Fruit fly (Drosophila melanogaster) whole organism, embryonic: Measurements from ENCODE around the gene CG34303.

Source experiments
- CG10267 ChIP-seq: fragments of 200-800 bp; sonication (Bioruptor generic); optimal IDR thresholded peaks from 2 replicates; lab custom pipeline; 2018; ENCODE audit warnings: missing biosample characterization, mild to moderate bottlenecking, missing genetic modification characterization, moderate library complexity
- CG11504 ChIP-seq: fragments of 200-800 bp; sonication (Bioruptor generic); optimal IDR thresholded peaks from 3 replicates; lab custom pipeline; 2019; ENCODE audit warnings: missing biosample characterization, mild to moderate bottlenecking, missing genetic modification characterization, moderate library complexity
- CG12391 ChIP-seq: fragments of 200-800 bp; sonication (Bioruptor generic); optimal IDR thresholded peaks from 3 replicates; lab custom pipeline; 2018; ENCODE audit warnings: missing biosample characterization, mild to moderate bottlenecking, missing genetic modification characterization, moderate library complexity
- CG12744 ChIP-seq: fragments of 200-800 bp; sonication (Bioruptor generic); optimal IDR thresholded peaks from 2 replicates; lab custom pipeline; 2016; ENCODE audit warnings: missing biosample characterization, missing genetic modification characterization
- CG13296 ChIP-seq: fragments of 200-800 bp; sonication (Bioruptor generic); optimal IDR thresholded peaks from 3 replicates; lab custom pipeline; 2018; ENCODE audit warnings: missing biosample characterization, mild to moderate bottlenecking, missing genetic modification characterization
- CG14441 ChIP-seq: fragments of 200-800 bp; sonication (Bioruptor generic); IDR thresholded peaks from 2 replicates; pipeline ENCODE4 v1.3.6; 2022; ENCODE audit warnings: missing biosample characterization, missing genetic modification characterization
- CG15269 ChIP-seq: fragments of 200-800 bp; sonication (Bioruptor generic); optimal IDR thresholded peaks from 2 replicates; lab custom pipeline; 2018; ENCODE audit warnings: missing biosample characterization, mild to moderate bottlenecking, missing genetic modification characterization, moderate library complexity
- CG16779 ChIP-seq: fragments of 200-800 bp; sonication (Bioruptor generic); IDR thresholded peaks from 2 replicates; pipeline ENCODE4 v1.3.6; 2022; ENCODE audit warnings: missing biosample characterization, missing genetic modification characterization
- CG16813 ChIP-seq: fragments of 200-800 bp; sonication (Bioruptor generic); IDR thresholded peaks from 3 replicates; pipeline ENCODE4 v1.3.6; 2022; ENCODE audit warnings: missing biosample characterization, missing genetic modification characterization; ENCODE audit not compliant: partially characterized antibody
- CG17359 ChIP-seq: fragments of 200-800 bp; sonication (Bioruptor generic); optimal IDR thresholded peaks from 3 replicates; lab custom pipeline; 2018; ENCODE audit warnings: missing biosample characterization, mild to moderate bottlenecking, missing genetic modification characterization, moderate library complexity
- CG18262 ChIP-seq: fragments of 200-800 bp; optimal IDR thresholded peaks from 3 replicates; lab custom pipeline; 2019; ENCODE audit warnings: missing biosample characterization, mild to moderate bottlenecking, missing genetic modification characterization, moderate library complexity
- CG18476 ChIP-seq: fragments of 200-800 bp; sonication (Bioruptor generic); optimal IDR thresholded peaks from 2 replicates; lab custom pipeline; 2016; ENCODE audit warnings: missing biosample characterization, mild to moderate bottlenecking, missing genetic modification characterization
- CG2120 ChIP-seq: fragments of 200-800 bp; sonication (Bioruptor generic); optimal IDR thresholded peaks from 3 replicates; lab custom pipeline; 2016; ENCODE audit warnings: missing biosample characterization, missing genetic modification characterization
- CG2678 ChIP-seq: fragments of 200-800 bp; sonication (Bioruptor generic); optimal IDR thresholded peaks from 3 replicates; lab custom pipeline; 2019; ENCODE audit warnings: missing biosample characterization, mild to moderate bottlenecking, missing genetic modification characterization, moderate library complexity
- CG30403 ChIP-seq: fragments of 200-800 bp; sonication (Bioruptor generic); optimal IDR thresholded peaks from 3 replicates; lab custom pipeline; 2016; ENCODE audit warnings: missing biosample characterization, missing genetic modification characterization
- CG5245 ChIP-seq: fragments of 200-800 bp; sonication (Bioruptor generic); optimal IDR thresholded peaks from 3 replicates; lab custom pipeline; 2016; ENCODE audit warnings: missing biosample characterization, missing genetic modification characterization
- CG7556 ChIP-seq: fragments of 200-800 bp; sonication (Bioruptor generic); optimal IDR thresholded peaks from 2 replicates; lab custom pipeline; 2017; ENCODE audit warnings: missing biosample characterization, mild to moderate bottlenecking, missing genetic modification characterization
- CG7839 ChIP-seq: fragments of 200-800 bp; sonication (Bioruptor generic); optimal IDR thresholded peaks from 3 replicates; lab custom pipeline; 2018; ENCODE audit warnings: missing biosample characterization, mild to moderate bottlenecking, missing genetic modification characterization, moderate library complexity
- CG7928 ChIP-seq: fragments of 200-800 bp; sonication (Bioruptor generic); optimal IDR thresholded peaks from 2 replicates; lab custom pipeline; 2017; ENCODE audit warnings: missing biosample characterization, mild to moderate bottlenecking, missing genetic modification characterization
- CG8478 ChIP-seq: fragments of >200 bp; optimal IDR thresholded peaks from 2 replicates; lab custom pipeline; 2018
- CG9727 ChIP-seq: fragments of 200-800 bp; sonication (Bioruptor generic); optimal IDR thresholded peaks from 3 replicates; lab custom pipeline; 2017; ENCODE audit warnings: missing biosample characterization, mild to moderate bottlenecking, missing genetic modification characterization
- Dek ChIP-seq: fragments of 200-800 bp; sonication (Bioruptor generic); optimal IDR thresholded peaks from 3 replicates; lab custom pipeline; 2019; ENCODE audit warnings: missing biosample characterization, mild to moderate bottlenecking, missing genetic modification characterization, moderate library complexity
- Ets65A ChIP-seq: fragments of 200-800 bp; sonication (Bioruptor generic); peaks from one replicate; lab custom pipeline; 2016; ENCODE audit warnings: missing biosample characterization, missing genetic modification characterization
- Hmr ChIP-seq: fragments of 200-800 bp; sonication (Bioruptor generic); optimal IDR thresholded peaks from 3 replicates; lab custom pipeline; 2017; ENCODE audit warnings: mild to moderate bottlenecking, missing biosample characterization, missing genetic modification reagents, missing genetic modification characterization
- Hr3 ChIP-seq: fragments of 200-800 bp; sonication (Bioruptor generic); optimal IDR thresholded peaks from 3 replicates; lab custom pipeline; 2016; ENCODE audit warnings: missing biosample characterization, missing genetic modification characterization
- Meics ChIP-seq: fragments of 200-800 bp; sonication (Bioruptor generic); optimal IDR thresholded peaks from 2 replicates; lab custom pipeline; 2017; ENCODE audit warnings: missing biosample characterization, mild to moderate bottlenecking, missing genetic modification characterization
- PHDP ChIP-seq: fragments of 200-800 bp; sonication (Bioruptor generic); optimal IDR thresholded peaks from 3 replicates; lab custom pipeline; 2018; ENCODE audit warnings: missing biosample characterization, mild to moderate bottlenecking, missing genetic modification characterization, moderate library complexity
- Sox102F ChIP-seq: fragments of 200-800 bp; sonication (Bioruptor generic); optimal IDR thresholded peaks from 2 replicates; lab custom pipeline; 2018; ENCODE audit warnings: missing biosample characterization, mild to moderate bottlenecking, missing genetic modification characterization, moderate library complexity
- Ssrp ChIP-seq: fragments of 200-800 bp; sonication (Bioruptor generic); optimal IDR thresholded peaks from 2 replicates; lab custom pipeline; 2018; ENCODE audit warnings: missing biosample characterization, mild to moderate bottlenecking, missing genetic modification characterization, moderate library complexity
- Trl ChIP-seq, 3 experiments: fragments of >200 bp in 2 of 3; fragments of 200-800 bp in 1 of 3; sonication (Bioruptor generic) in 1 of 3; optimal IDR thresholded peaks; 2 replicates in 1 of 3; 3 replicates in 2 of 3; lab custom pipeline; 2016 to 2017; ENCODE audit warnings: missing biosample characterization in 1 of 3, missing genetic modification characterization in 1 of 3
- Xbp1 ChIP-seq: fragments of 200-800 bp; sonication (Bioruptor generic); optimal IDR thresholded peaks from 3 replicates; lab custom pipeline; 2016; ENCODE audit warnings: missing biosample characterization, mild to moderate bottlenecking, missing genetic modification characterization
- az2 ChIP-seq: fragments of 200-800 bp; sonication (Bioruptor generic); optimal IDR thresholded peaks from 3 replicates; lab custom pipeline; 2016; ENCODE audit warnings: missing biosample characterization, missing genetic modification characterization
- btn ChIP-seq: fragments of 200-800 bp; sonication (Bioruptor generic); optimal IDR thresholded peaks from 2 replicates; lab custom pipeline; 2016; ENCODE audit warnings: missing biosample characterization, missing genetic modification characterization
- chinmo ChIP-seq: fragments of 200-800 bp; sonication (Bioruptor generic); IDR thresholded peaks from 4 replicates; pipeline ENCODE4 v1.3.6; 2022; ENCODE audit warnings: missing biosample characterization, missing genetic modification characterization; ENCODE audit not compliant: partially characterized antibody
- dan ChIP-seq: fragments of 200-800 bp; sonication (Bioruptor generic); IDR thresholded peaks from 2 replicates; pipeline ENCODE4 v1.3.6; 2022; ENCODE audit warnings: missing biosample characterization, missing genetic modification characterization
- dimm ChIP-seq: fragments of 200-800 bp; sonication (Bioruptor generic); IDR thresholded peaks from 2 replicates; pipeline ENCODE4 v1.3.6; 2022; ENCODE audit warnings: missing biosample characterization, missing genetic modification characterization
- dmrt99B ChIP-seq: fragments of 200-800 bp; sonication (Bioruptor generic); optimal IDR thresholded peaks from 2 replicates; lab custom pipeline; 2018; ENCODE audit warnings: missing biosample characterization, mild to moderate bottlenecking, missing genetic modification characterization, moderate library complexity
- dysf ChIP-seq: fragments of 200-800 bp; sonication (Bioruptor generic); IDR thresholded peaks from 3 replicates; pipeline ENCODE4 v1.3.6; 2022; ENCODE audit warnings: missing biosample characterization, missing genetic modification characterization
- fd96Cb ChIP-seq: fragments of 200-800 bp; sonication (Bioruptor generic); optimal IDR thresholded peaks from 2 replicates; lab custom pipeline; 2018; ENCODE audit warnings: missing biosample characterization, mild to moderate bottlenecking, missing genetic modification characterization, moderate library complexity
- gem ChIP-seq: fragments of 200-800 bp; sonication (Bioruptor generic); optimal IDR thresholded peaks from 2 replicates; lab custom pipeline; 2019; ENCODE audit warnings: missing biosample characterization, mild to moderate bottlenecking, missing genetic modification characterization, moderate library complexity
- grau ChIP-seq: fragments of 200-800 bp; optimal IDR thresholded peaks from 3 replicates; lab custom pipeline; 2019; ENCODE audit warnings: missing biosample characterization, mild to moderate bottlenecking, missing genetic modification characterization, moderate library complexity
- jing ChIP-seq: fragments of 200-800 bp; sonication (Bioruptor generic); optimal IDR thresholded peaks from 2 replicates; lab custom pipeline; 2018; ENCODE audit warnings: missing biosample characterization, mild to moderate bottlenecking, missing genetic modification characterization
- maf-S ChIP-seq: fragments of 200-800 bp; sonication (Bioruptor generic); optimal IDR thresholded peaks from 2 replicates; lab custom pipeline; 2016; ENCODE audit warnings: missing biosample characterization, missing genetic modification characterization
- nerfin-1 ChIP-seq: fragments of 200-800 bp; sonication (Bioruptor generic); optimal IDR thresholded peaks from 3 replicates; lab custom pipeline; 2019; ENCODE audit warnings: missing biosample characterization, mild to moderate bottlenecking, missing genetic modification characterization, moderate library complexity
- nmo ChIP-seq: fragments of 200-800 bp; sonication (Bioruptor generic); optimal IDR thresholded peaks from 2 replicates; lab custom pipeline; 2018; ENCODE audit warnings: missing biosample characterization, mild to moderate bottlenecking, missing genetic modification characterization, moderate library complexity
- onecut ChIP-seq: fragments of 200-800 bp; sonication (Bioruptor generic); IDR thresholded peaks from 2 replicates; pipeline ENCODE4 v1.3.6; 2022; ENCODE audit warnings: missing biosample characterization, missing genetic modification characterization
- row ChIP-seq: fragments of 200-800 bp; sonication (Bioruptor generic); IDR thresholded peaks from 3 replicates; pipeline ENCODE4 v1.3.6; 2022; ENCODE audit warnings: missing biosample characterization, missing genetic modification characterization
- sens ChIP-seq: fragments of 200-800 bp; sonication (Bioruptor generic); peaks from one replicate; lab custom pipeline; 2016; ENCODE audit warnings: missing biosample characterization, missing genetic modification characterization
- slbo ChIP-seq: fragments of 200-800 bp; sonication (Bioruptor generic); IDR thresholded peaks from 2 replicates; pipeline ENCODE4 v1.3.6; 2022; ENCODE audit warnings: missing biosample characterization, missing genetic modification characterization

Gene CG34303

dm6 chr3R:10190084-10190782 is 38.6 kb upstream of the CG34303 start, which contains the start of gene Syn (continued):
- TF ChIP-seq chinmo (GFP tag; lab: Robert Waterston, UW) (no peak), CG12391 (peak; percentile 23), slbo (GFP tag; lab: Robert Waterston, UW) (peak; percentile 40; the same call in 1 of the 2 replicates), CG2678 (peak; percentile 54), CG10267 (tag; lab: Kevin White, UChicago) (peak; percentile 24), Dek (tag; lab: Kevin White, UChicago) (peak; percentile 23), CG30403 (peak; percentile 26), grau (tag; lab: Kevin White, UChicago) (peak; percentile 31), nmo (GFP tag; lab: Kevin White, UChicago) (peak; percentile 26), sens (GFP tag; lab: Kevin White, UChicago) (peak; percentile 69), CG13296 (GFP tag; lab: Kevin White, UChicago) (peak; percentile 22), gem (tag; lab: Kevin White, UChicago) (peak; percentile 57), CG11504 (tag; lab: Kevin White, UChicago) (peak; percentile 40), Xbp1 (GFP tag; lab: Kevin White, UChicago) (peak; percentile 10), CG5245 (GFP tag; lab: Kevin White, UChicago) (no peak), Ssrp (tag; lab: Kevin White, UChicago) (no peak), btn (GFP tag; lab: Kevin White, UChicago) (no peak), az2 (no peak), nerfin-1 (tag; lab: Kevin White, UChicago) (peak; percentile 85), fd96Cb (peak; percentile 3), CG17359 (tag; lab: Kevin White, UChicago) (peak; percentile 24), onecut (GFP tag; lab: Robert Waterston, UW) (peak; percentile 80), Meics (GFP tag; lab: Kevin White, UChicago) (peak; percentile 32), CG18262 (peak; percentile 41), CG14441 (no peak), dimm (GFP tag; lab: Robert Waterston, UW) (no peak), CG2120 (GFP tag; lab: Kevin White, UChicago) (peak; percentile 28), jing (GFP tag; lab: Kevin White, UChicago) (no peak), CG7839 (tag; lab: Kevin White, UChicago) (peak; percentile 33), CG7556 (GFP tag; lab: Kevin White, UChicago) (peak; percentile 56), row (peak; percentile 63), dmrt99B (peak; percentile 24), Trl (optimal IDR thresholded peaks at IDR 0.05; lab: Kevin White, UChicago) (peak; percentile 44 to 75), Trl (GFP tag; optimal IDR thresholded peaks at IDR 0.05; lab: Kevin White, UChicago) (no peak), CG16779 (GFP tag; lab: Robert Waterston, UW) (no peak), CG18476 (GFP tag; lab: Kevin White, UChicago) (no peak), dan (GFP tag; lab: Robert Waterston, UW) (no peak), CG7928 (GFP tag; lab: Kevin White, UChicago) (no peak), maf-S (GFP tag; lab: Kevin White, UChicago) (no peak), dysf (peak; percentile 18; the same call in 1 of the 3 replicates), CG15269 (peak; percentile 29), CG12744 (GFP tag; lab: Kevin White, UChicago) (no peak), Ets65A (GFP tag; lab: Kevin White, UChicago) (no peak), Hr3 (GFP tag; lab: Kevin White, UChicago) (peak; percentile 26), Sox102F (peak; percentile 42), PHDP (tag; lab: Kevin White, UChicago) (peak; percentile 15), CG16813 (no peak), Hmr (GFP tag; lab: Kevin White, UChicago) (peak; percentile 8), CG9727 (GFP tag; lab: Kevin White, UChicago) (peak; percentile 35), CG8478 (no peak)
